Fruit fly (Drosophila melanogaster): ENCODE data around the gene Pfdn4.
A peak's percentile ranks its signal among the peaks of the same experiment; 100 is the strongest.

The Pfdn4 gene

DNA sequence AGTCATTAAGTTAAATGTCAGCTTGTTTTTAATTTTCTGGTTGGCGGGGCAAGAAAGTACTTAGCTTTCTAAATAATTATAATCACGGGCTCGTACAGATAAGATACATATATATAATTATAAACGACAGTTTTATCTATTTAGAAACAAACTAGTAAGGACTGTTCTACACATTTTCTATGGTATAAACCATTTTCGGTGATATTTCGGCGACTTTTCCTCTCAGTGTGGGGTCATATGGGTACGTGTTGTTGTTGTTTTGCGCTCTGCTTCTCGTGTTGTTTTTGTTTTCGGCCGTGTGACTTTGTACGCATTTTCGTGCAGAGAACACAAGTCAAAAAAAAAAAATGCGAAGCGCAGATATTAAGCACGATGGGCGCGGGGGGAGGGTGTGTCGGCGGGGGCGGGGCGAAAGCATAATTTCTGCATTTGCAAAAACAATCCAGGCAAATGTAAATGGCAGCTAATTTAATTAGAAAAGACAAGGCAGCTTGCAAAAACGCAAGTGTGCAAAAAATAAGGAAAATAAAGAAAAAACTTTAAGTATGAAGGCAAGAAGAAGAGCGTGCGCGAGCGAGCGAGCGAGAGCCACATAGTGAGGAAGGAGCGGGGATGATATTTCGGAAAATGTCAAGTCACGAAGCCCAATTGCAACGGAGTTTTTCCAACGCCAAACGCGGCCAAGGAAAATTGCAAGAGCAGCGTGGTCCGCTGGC is 2.5 kb downstream of the Pfdn4 start (continued):
- TF ChIP-seq tio (GFP tag; optimal IDR thresholded peaks at IDR 0.05) (peak; percentile 31), CG2875 (GFP tag; optimal IDR thresholded peaks at IDR 0.05) (no peak), lmd (GFP tag; IDR thresholded peaks at IDR 0.05) (peak; percentile 28), HLH3B (GFP tag; IDR thresholded peaks at IDR 0.05) (no peak), CG10267 (tag; optimal IDR thresholded peaks at IDR 0.05) (no peak), PHDP (tag; optimal IDR thresholded peaks at IDR 0.05) (peak; percentile 41), gcm (GFP tag; optimal IDR thresholded peaks at IDR 0.05) (peak; percentile 3), CG13123 (GFP tag; optimal IDR thresholded peaks at IDR 0.05) (no peak), Fer3 (tag; optimal IDR thresholded peaks at IDR 0.05) (no peak), CG10979 (tag; optimal IDR thresholded peaks at IDR 0.05) (peak; percentile 10), dan (GFP tag; IDR thresholded peaks at IDR 0.05) (no peak), Hr78 (GFP tag; optimal IDR thresholded peaks at IDR 0.05) (peak in 1 of 2 experiments; percentile 26), rib (GFP tag; IDR thresholded peaks at IDR 0.05) (peak; percentile 67), CG4424 (GFP tag; optimal IDR thresholded peaks at IDR 0.05) (peak; percentile 57), CG1603 (tag; optimal IDR thresholded peaks at IDR 0.05) (peak; percentile 19), mam (GFP tag; optimal IDR thresholded peaks at IDR 0.05) (peak; percentile 5), CG18262 (tag; optimal IDR thresholded peaks at IDR 0.05) (no peak), chinmo (GFP tag; IDR thresholded peaks at IDR 0.05; ENCODE audit: partially characterized antibody) (peak; percentile 29; the same call in 1 of the 4 replicates), CG2120 (GFP tag; optimal IDR thresholded peaks at IDR 0.05) (peak; percentile 62), CG8944 (GFP tag; optimal IDR thresholded peaks at IDR 0.05) (no peak), bsh (GFP tag; optimal IDR thresholded peaks at IDR 0.05) (peak; percentile 43 to 48), CG11398 (GFP tag; optimal IDR thresholded peaks at IDR 0.05) (no peak), sna (GFP tag; IDR thresholded peaks at IDR 0.05; ENCODE audit: partially characterized antibody) (no peak), CG12219 (GFP tag; optimal IDR thresholded peaks at IDR 0.05) (peak; percentile 26), insv (GFP tag; optimal IDR thresholded peaks at IDR 0.05) (no peak), CG9932 (GFP tag; IDR thresholded peaks at IDR 0.05) (peak; percentile 51), CG8924 (tag; optimal IDR thresholded peaks at IDR 0.05) (peak; percentile 37), row (GFP tag; IDR thresholded peaks at IDR 0.05) (peak; percentile 48; the same call in 2 of the 3 replicates), CG11695 (GFP tag; IDR thresholded peaks at IDR 0.05) (no peak), CG32772 (GFP tag; IDR thresholded peaks at IDR 0.05) (peak; percentile 56; the same call in 1 of the 2 replicates), Taf1 (GFP tag; IDR thresholded peaks at IDR 0.05) (no peak), z (GFP tag; IDR thresholded peaks at IDR 0.05) (no peak), MBD-R2 (GFP tag; IDR thresholded peaks at IDR 0.05) (peak; percentile 7; the same call in 1 of the 2 replicates), CG10209 (GFP tag; optimal IDR thresholded peaks at IDR 0.05) (peak; percentile 49), CG11093 (GFP tag; IDR thresholded peaks at IDR 0.05) (0 out of 3 replicates have a peak, but pooled peaks have one; percentile 19), ATbp (GFP tag; optimal IDR thresholded peaks at IDR 0.05) (peak; percentile 27), CG30403 (GFP tag; optimal IDR thresholded peaks at IDR 0.05) (peak; percentile 32), Oli (tag; optimal IDR thresholded peaks at IDR 0.05) (peak; percentile 40), gce (GFP tag; IDR thresholded peaks at IDR 0.05) (no peak), CG12391 (tag; optimal IDR thresholded peaks at IDR 0.05) (peak; percentile 53), gem (tag; optimal IDR thresholded peaks at IDR 0.05) (peak; percentile 58), psq (GFP tag; optimal IDR thresholded peaks at IDR 0.05) (peak; percentile 23), Hr3 (GFP tag; optimal IDR thresholded peaks at IDR 0.05) (peak; percentile 25), CG10366 (GFP tag; IDR thresholded peaks at IDR 0.05) (peak; percentile 51), cato (GFP tag; optimal IDR thresholded peaks at IDR 0.05; ENCODE audit: borderline replicate concordance) (peak; percentile 25), grau (tag; optimal IDR thresholded peaks at IDR 0.05) (peak; percentile 44), ewg (GFP tag; optimal IDR thresholded peaks at IDR 0.05) (peak; percentile 5), CG12299 (tag; optimal IDR thresholded peaks at IDR 0.05) (no peak), Xbp1 (GFP tag; optimal IDR thresholded peaks at IDR 0.05) (peak; percentile 39)
